Worm (Caenorhabditis elegans) whole organism, L4/young adult: ENCODE results near the gene lfi-1.
A peak's percentile ranks its signal among the peaks of the same experiment; 100 is the strongest.

Experiments used
- W03F9.2 ChIP-seq: fragments of 150-350 bp; optimal IDR thresholded peaks from 2 replicates; lab custom pipeline; 2014; ENCODE audit warnings: missing biosample characterization, missing genetic modification characterization
- dao-5 ChIP-seq: sonication (generic microtip); optimal IDR thresholded peaks from 2 replicates; lab custom pipeline; 2016; ENCODE audit warnings: missing genotype, missing genetic modification characterization, moderate library complexity, missing compliant biosample characterization
- him-1 ChIP-seq: sonication (generic microtip); optimal IDR thresholded peaks from 2 replicates; lab custom pipeline; 2016; ENCODE audit warnings: missing genotype, missing genetic modification reagents, missing genetic modification characterization, missing compliant biosample characterization

The lfi-1 gene

ce11 chrX:4976530-4976929 lies at the start of gene lfi-1:
Gene lfi-1 (plus strand): TSS chrX:4976830.
- no peak for TF ChIP-seq him-1 (tag; lab: Kevin White, UChicago)
- no peak for TF ChIP-seq W03F9.2 (tag; lab: Kevin White, UChicago)
- TF ChIP-seq dao-5 = no peak

- TF ChIP-seq W03F9.2 (tag; lab: Kevin White, UChicago) (no peak), him-1 (tag; lab: Kevin White, UChicago) (no peak), dao-5 (no peak)
Observed at ce11 chrX:4928118-4928517, 48.5 kb upstream of the lfi-1 start.

- TF ChIP-seq him-1 (tag; lab: Kevin White, UChicago) (no peak), dao-5 (no peak), W03F9.2 (tag; lab: Kevin White, UChicago) (no peak)
Observed at ce11 chrX:4929657-4930056, 47.0 kb upstream of the lfi-1 start, which contains the start of gene mct-4. Gene mct-4 (minus strand): TSS chrX:4929757.

DNA sequence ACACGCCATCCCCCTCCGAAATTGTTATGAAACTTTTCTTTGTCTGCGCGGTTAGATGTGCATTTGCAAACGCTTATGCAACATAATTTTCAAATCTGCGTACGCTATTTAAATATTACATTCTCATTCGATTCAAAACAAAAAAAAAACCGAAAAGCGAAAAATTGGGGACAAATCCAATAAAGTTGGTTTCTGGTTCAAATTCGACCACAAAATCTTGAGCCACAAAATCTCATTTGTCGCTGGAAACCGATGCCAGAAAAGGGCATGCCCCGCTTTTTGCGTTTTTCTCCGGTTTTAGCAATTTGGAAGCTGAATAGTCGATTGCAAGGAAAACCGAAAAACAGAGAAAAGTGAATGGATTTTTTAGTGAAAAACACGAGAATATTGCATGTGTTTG lies 44.6 kb upstream of the lfi-1 start:
- TF ChIP-seq him-1 (tag; lab: Kevin White, UChicago) (no peak), W03F9.2 (tag; lab: Kevin White, UChicago) (no peak), dao-5 (no peak)

DNA sequence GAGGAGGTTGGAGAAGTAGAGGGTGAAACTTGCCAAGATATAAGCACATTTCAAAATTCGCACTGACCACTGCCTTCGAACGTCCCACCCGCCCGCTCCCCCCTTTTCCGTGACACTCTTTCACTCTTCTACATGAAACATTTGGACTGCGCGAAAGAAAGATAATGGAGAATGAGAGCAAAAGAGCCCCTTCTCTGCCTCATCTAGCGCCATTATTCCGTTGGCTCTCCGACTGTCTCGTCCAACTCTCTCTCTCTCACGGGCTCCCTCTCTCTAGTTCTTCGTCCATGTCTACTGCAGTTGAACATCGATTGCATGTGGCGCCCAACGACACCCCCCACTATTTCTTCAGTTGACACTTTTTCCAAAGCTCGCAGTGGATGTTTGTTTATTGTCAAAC lies 43.7 kb upstream of the lfi-1 start:
- TF ChIP-seq dao-5 = no peak
- no peak for TF ChIP-seq W03F9.2 (tag; lab: Kevin White, UChicago)
- no peak for TF ChIP-seq him-1 (tag; lab: Kevin White, UChicago)

ce11 chrX:4938990-4939389 lies 37.6 kb upstream of the lfi-1 start:
- TF ChIP-seq W03F9.2 (tag; lab: Kevin White, UChicago) = no peak
- TF ChIP-seq him-1 (tag; lab: Kevin White, UChicago) = no peak
- no peak for TF ChIP-seq dao-5

DNA sequence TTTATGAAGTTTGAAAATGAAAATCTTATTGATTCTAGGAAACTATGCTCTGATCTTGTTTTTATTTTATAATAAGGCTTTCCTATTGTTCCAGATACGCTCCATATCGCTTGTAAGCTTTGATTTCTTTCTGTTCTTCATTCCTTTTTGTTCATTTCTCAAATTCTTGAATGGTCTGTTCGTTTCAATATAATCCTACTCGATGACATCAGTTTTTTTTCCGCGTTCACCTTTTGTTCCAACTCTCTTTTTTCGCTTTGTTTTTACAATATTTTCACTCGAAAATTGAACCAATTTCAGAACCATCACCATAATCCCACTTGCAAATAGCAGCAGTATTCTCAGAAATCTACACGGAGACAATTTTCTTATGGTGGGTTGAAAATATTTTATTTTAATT lies 28.9 kb upstream of the lfi-1 start, which contains the start of gene tyra-3:
Gene tyra-3, plus strand, starts transcription at position 301 of the 400 bp plus-strand sequence.
- TF ChIP-seq W03F9.2 (tag; lab: Kevin White, UChicago) = no peak
- TF ChIP-seq him-1 (tag; lab: Kevin White, UChicago) = no peak
- no peak for TF ChIP-seq dao-5

DNA sequence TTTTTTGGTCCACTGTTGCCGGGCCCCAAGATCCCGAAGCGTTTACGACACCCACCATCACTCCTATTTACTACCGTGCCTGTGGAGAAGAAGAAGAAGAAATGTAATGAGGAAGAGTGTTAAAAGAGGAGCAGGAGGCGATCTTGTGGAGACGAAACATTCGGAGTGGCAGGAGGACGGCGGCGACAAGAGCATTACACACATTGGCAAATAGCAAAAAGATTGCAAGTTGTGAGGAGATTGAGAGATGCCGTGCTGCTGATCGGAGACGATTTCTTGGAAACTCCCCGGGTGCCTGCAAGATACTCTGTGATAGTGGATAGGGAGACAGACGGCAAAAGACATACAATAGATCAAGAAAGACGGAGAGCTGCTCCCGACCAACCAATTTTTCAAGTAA lies 19.4 kb upstream of the lfi-1 start, which contains the start of gene M03F4.4:
Gene M03F4.4, minus strand, starts transcription at position 160 of the 400 bp plus-strand sequence.
- no peak for TF ChIP-seq W03F9.2 (tag; lab: Kevin White, UChicago)
- no peak for TF ChIP-seq dao-5
- no peak for TF ChIP-seq him-1 (tag; lab: Kevin White, UChicago)

DNA sequence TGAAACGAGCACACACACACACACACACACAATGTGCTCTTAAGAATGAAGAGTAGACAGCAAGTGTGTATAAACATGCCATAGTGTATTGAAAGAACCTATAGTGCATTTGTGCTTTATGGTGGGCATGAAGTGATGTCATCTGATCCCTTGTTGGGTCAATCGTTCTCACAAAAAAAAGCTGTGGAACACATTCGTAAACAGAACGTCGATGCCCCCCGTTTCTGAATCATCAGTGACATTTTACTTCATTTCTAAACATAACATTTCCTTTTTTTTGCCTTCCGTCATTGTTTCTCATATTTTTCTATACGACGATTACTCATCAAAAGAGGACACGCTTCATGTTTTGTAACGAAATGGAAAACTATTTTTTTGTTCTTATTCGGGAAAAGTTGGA lies 17.6 kb upstream of the lfi-1 start:
- TF ChIP-seq W03F9.2 (tag; lab: Kevin White, UChicago) = no peak
- TF ChIP-seq him-1 (tag; lab: Kevin White, UChicago) = no peak
- no peak for TF ChIP-seq dao-5

ce11 chrX:4959440-4959839 lies 17.2 kb upstream of the lfi-1 start:
- no peak for TF ChIP-seq him-1 (tag; lab: Kevin White, UChicago)

DNA sequence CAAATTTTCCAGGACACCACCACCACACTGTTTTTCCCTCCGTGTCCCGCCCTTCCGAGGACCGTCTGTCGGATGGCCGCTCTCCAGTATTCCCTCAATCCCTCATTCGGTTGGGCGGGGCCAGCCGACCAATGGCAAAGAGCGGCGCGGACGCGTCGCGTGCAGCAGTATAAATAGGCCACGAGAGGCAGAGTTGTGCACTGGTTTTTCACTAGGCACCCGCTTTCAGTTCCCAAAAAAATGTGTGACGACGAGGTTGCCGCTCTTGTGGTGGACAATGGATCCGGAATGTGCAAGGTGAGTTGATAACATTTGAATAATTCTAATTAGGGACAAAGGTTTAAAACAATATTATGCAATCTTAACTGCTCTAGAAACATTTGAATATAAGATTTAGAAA lies 16.2 kb upstream of the lfi-1 start, which contains the start of gene act-4:
Gene act-4, plus strand, starts transcription at position 200 of the 400 bp plus-strand sequence.
- TF ChIP-seq him-1 (tag; lab: Kevin White, UChicago) (peak; percentile 4), W03F9.2 (tag; lab: Kevin White, UChicago) (no peak)

ce11 chrX:4960910-4961680 lies 15.5 kb upstream of the lfi-1 start:
- TF ChIP-seq W03F9.2 (tag; lab: Kevin White, UChicago) (no peak), dao-5 (no peak), him-1 (tag; lab: Kevin White, UChicago) (no peak)

- TF ChIP-seq W03F9.2 (tag; lab: Kevin White, UChicago) = no peak
- peak; percentile 87 for TF ChIP-seq him-1 (tag; lab: Kevin White, UChicago)
Observed at ce11 chrX:4961681-4962656, 14.7 kb upstream of the lfi-1 start.

DNA sequence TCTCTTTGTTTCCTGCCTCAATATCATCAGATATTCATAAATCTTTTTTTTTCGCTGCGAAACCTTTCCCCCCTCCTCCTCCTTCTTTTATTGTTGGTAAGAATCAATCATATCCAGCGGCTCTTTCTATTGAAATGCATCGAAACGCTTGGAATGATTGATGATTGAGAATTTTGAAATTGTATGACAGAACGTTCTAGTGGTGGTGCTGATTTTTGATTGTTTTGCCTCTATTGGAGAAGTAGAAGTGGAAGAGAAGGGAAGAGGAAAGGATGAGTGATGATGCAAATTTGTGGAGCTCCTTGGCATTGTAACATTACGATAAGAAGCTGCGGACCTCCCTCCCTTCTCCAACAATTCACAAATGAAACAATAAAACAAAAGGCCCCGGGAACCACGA lies 11.0 kb upstream of the lfi-1 start:
- TF ChIP-seq him-1 (tag; lab: Kevin White, UChicago) (no peak), W03F9.2 (tag; lab: Kevin White, UChicago) (no peak), dao-5 (no peak)
